Worm (Caenorhabditis elegans): ENCODE data around the gene mfsd-6.
A peak's percentile ranks its signal among the peaks of the same experiment; 100 is the strongest.

mfsd-6 gene

ce11 chrIII:7535347-7535746 lies 43.9 kb downstream of the mfsd-6 start:
- TF ChIP-seq hlh-13 (GFP tag; optimal IDR thresholded peaks at IDR 0.05) (no peak), ref-2 (tag; optimal IDR thresholded peaks at IDR 0.05) (no peak), sdc-2 (tag; optimal IDR thresholded peaks at IDR 0.05) (no peak), odd-2 (tag; optimal IDR thresholded peaks at IDR 0.05) (no peak), syd-9 (tag; optimal IDR thresholded peaks at IDR 0.05) (no peak), nfya-1 (tag; optimal IDR thresholded peaks at IDR 0.05) (no peak), pag-3 (tag; optimal IDR thresholded peaks at IDR 0.05; ENCODE audit: borderline replicate concordance) (no peak), ets-4 (tag; optimal IDR thresholded peaks at IDR 0.05) (no peak)

DNA sequence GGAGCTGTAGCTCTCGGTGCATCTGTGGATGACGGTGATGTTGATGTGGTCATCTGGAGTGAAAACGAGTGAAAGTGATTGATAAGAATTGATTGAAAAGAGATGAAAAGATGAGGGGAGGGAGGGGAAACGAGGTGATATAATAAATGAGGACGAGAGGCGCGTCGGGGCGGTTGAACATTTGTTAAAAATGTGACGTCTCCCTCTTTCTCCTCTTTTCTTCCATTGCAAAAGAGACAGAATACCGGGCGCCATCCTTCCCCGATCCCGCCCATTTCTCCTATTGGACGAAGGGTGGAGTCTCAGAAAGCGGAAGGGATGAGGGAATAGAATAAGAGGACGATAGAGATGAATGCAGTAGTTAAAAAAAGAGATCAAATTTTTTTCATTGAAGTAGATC lies 44.6 kb downstream of the mfsd-6 start:
- TF ChIP-seq ref-2 (tag; optimal IDR thresholded peaks at IDR 0.05), result peak; percentile 44
- peak; percentile 12 for TF ChIP-seq rnt-1 (tag; optimal IDR thresholded peaks at IDR 0.05)
- no peak for TF ChIP-seq zip-5 (tag; optimal IDR thresholded peaks at IDR 0.05)
- TF ChIP-seq unc-55 (GFP tag; optimal IDR thresholded peaks at IDR 0.05), result peak; percentile 94
- TF ChIP-seq ttx-3 (tag; optimal IDR thresholded peaks at IDR 0.05), result no peak
- peak; percentile 95 for TF ChIP-seq nfya-1 (tag; optimal IDR thresholded peaks at IDR 0.05)
- TF ChIP-seq ceh-24 (tag; optimal IDR thresholded peaks at IDR 0.05), result no peak

DNA sequence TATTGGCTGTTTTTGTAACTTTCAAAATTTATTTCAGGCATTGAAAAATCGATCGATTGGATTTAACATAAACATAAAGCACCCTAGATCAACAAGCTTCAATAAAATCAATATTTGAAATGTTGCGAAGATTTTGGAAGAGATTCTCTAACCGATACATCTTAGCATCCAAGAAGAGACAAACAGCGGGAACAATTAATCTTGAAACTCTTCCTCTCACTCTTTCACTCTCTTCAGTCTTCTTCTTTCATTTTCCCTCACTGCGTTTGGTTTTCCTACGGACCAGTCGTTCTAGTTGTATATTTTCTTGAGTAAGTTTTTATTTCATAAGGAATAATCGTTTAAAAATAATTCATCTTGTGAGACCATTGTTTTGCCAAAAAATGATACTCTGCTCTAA lies 46.2 kb downstream of the mfsd-6 start:
- TF ChIP-seq dve-1 (tag; optimal IDR thresholded peaks at IDR 0.05) (no peak), npax-4 (tag; optimal IDR thresholded peaks at IDR 0.05) (no peak), sox-2 (GFP tag; IDR thresholded peaks at IDR 0.05) (no peak), Y22D7AL.16 (tag; optimal IDR thresholded peaks at IDR 0.05) (no peak), unc-42 (tag; optimal IDR thresholded peaks at IDR 0.05) (no peak), ttx-3 (tag; optimal IDR thresholded peaks at IDR 0.05) (no peak), nhr-11 (tag; optimal IDR thresholded peaks at IDR 0.05) (no peak), pqm-1 (tag; optimal IDR thresholded peaks at IDR 0.05) (no peak), unc-86 (tag; optimal IDR thresholded peaks at IDR 0.05) (no peak), elt-2 (tag; optimal IDR thresholded peaks at IDR 0.05) (no peak), ref-2 (tag; optimal IDR thresholded peaks at IDR 0.05) (no peak), C08G9.2 (tag; optimal IDR thresholded peaks at IDR 0.05) (no peak), ets-4 (tag; optimal IDR thresholded peaks at IDR 0.05) (no peak), tbx-7 (tag; optimal IDR thresholded peaks at IDR 0.05) (no peak)

DNA sequence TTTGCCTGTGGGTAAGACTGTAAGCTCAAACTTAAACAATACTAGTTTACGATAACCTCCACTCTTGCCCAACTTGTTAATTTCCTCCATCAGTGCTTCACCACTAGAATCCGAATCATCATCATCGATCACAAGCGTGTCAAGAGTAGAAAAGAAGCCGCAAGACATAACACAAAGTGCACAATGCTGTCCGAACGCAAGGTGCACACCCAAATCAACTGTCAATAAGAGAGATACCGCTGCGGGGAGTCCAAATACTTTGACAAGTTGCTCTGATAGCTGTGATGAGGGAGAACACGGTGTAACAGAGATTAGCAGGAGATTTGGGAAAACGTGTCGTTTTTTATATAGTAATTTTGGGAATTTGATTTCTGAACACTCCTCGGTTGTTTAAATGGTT lies 47.8 kb downstream of the mfsd-6 start:
- TF ChIP-seq unc-55 (GFP tag; optimal IDR thresholded peaks at IDR 0.05) (peak; percentile 80), pros-1 (tag; optimal IDR thresholded peaks at IDR 0.05) (no peak), gmeb-2 (tag; optimal IDR thresholded peaks at IDR 0.05) (no peak)

DNA sequence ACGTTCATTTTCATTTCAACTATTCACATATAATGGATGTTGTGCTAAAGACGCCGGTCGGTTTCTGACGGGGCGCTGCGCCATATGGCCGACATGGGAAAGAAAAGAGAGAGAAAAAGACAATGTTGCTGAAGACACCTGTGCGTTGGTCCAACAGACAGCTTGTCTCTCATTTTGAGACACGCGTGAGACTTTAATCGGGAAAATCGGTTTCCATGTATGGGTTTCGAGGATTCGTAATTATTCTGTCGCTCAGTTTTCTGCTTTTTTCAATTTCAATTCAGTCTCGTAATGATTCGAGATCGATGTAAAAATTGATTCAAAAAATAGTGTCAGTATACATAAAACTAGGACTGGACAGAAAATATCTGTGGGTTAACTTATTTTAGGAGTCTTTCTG lies 48.4 kb downstream of the mfsd-6 start:
- TF ChIP-seq sox-4 (tag; optimal IDR thresholded peaks at IDR 0.05), result no peak
- no peak for TF ChIP-seq pha-4 (tag; optimal IDR thresholded peaks at IDR 0.05)
- no peak for TF ChIP-seq ttx-3 (tag; optimal IDR thresholded peaks at IDR 0.05)
- no peak for TF ChIP-seq pat-9 (tag; optimal IDR thresholded peaks at IDR 0.05)
- no peak for TF ChIP-seq C08G9.2 (tag; optimal IDR thresholded peaks at IDR 0.05)
- TF ChIP-seq lim-6 (tag; optimal IDR thresholded peaks at IDR 0.05), result no peak
- TF ChIP-seq sox-2 (GFP tag; IDR thresholded peaks at IDR 0.05), result no peak
- TF ChIP-seq hlh-30 (tag; optimal IDR thresholded peaks at IDR 0.05; ENCODE audit: insufficient read depth), result no peak
- TF ChIP-seq tbx-2 (tag; optimal IDR thresholded peaks at IDR 0.05), result no peak
- TF ChIP-seq F13H6.1 (tag; optimal IDR thresholded peaks at IDR 0.05), result no peak

- peak; percentile 51 for TF ChIP-seq unc-55 (GFP tag; optimal IDR thresholded peaks at IDR 0.05)
- TF ChIP-seq nhr-232 (tag; optimal IDR thresholded peaks at IDR 0.05), result no peak
- TF ChIP-seq ceh-6 (GFP tag; optimal IDR thresholded peaks at IDR 0.05), result no peak
Observed at ce11 chrIII:7530108-7530507, 49.1 kb downstream of the mfsd-6 start.

Measured in whole organism, late embryonic.